Fruit fly (Drosophila melanogaster): ENCODE results near the gene RabGGTa.

DNA sequence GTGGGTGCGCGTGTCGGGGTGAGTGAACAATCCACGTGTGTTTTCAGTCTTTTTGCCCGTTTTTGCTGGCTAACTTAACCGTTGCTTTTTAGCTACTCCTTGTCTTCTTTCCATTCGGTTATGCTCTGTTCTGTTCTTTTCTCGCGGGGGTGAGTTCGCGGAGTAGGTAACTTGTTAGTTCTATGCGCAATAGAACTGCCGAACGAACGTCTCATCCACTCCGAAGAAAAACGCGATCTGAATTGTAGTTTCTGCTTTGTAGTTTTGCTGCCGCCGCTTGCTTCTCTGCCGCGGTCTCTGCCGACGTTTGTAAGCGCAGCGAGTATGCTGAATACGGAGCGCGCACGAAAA, 41.4 kb upstream of the RabGGTa start:
- TF ChIP-seq Sin3A (optimal IDR thresholded peaks at IDR 0.05) (no peak), h (optimal IDR thresholded peaks at IDR 0.05) (no peak), ttk (optimal IDR thresholded peaks at IDR 0.05) (no peak), psq (optimal IDR thresholded peaks at IDR 0.05) (no peak), insv (optimal IDR thresholded peaks at IDR 0.05) (no peak)
